Worm (Caenorhabditis elegans) whole organism, L3 larva: ENCODE data around the gene F11F1.1.

Source experiments
- jun-1 ChIP-seq: fragments of 150-350 bp; optimal IDR thresholded peaks from 2 replicates; lab custom pipeline; 2014; ENCODE audit warnings: missing biosample characterization, missing genetic modification reagents, missing genetic modification characterization
- lin-39 ChIP-seq: fragments of 150-350 bp; optimal IDR thresholded peaks from 2 replicates; lab custom pipeline; 2018; ENCODE audit warnings: missing biosample characterization, missing genetic modification reagents, missing genetic modification characterization
- lsy-12 ChIP-seq: sonication (generic microtip); optimal IDR thresholded peaks from 2 replicates; lab custom pipeline; 2016; ENCODE audit warnings: mild to moderate bottlenecking, missing genetic modification characterization, missing compliant biosample characterization

ce11 chrIII:13436843-13437242 lies 41.5 kb downstream of the F11F1.1 start, which contains the start of gene F45G2.9:
- TF ChIP-seq lsy-12 (tag; lab: Kevin White, UChicago) (no peak), lin-39 (tag; lab: Kevin White, UChicago) (no peak), jun-1 (tag; lab: Kevin White, UChicago) (no peak)
